Worm (Caenorhabditis elegans) whole organism, L3 larva: ENCODE measurements around the gene ZK688.7.

ENCODE experiments used
- ceh-28 ChIP-seq: fragments of 150-350 bp; optimal IDR thresholded peaks from 2 replicates; lab custom pipeline; 2014; ENCODE audit warnings: missing biosample characterization, missing genetic modification reagents, missing genetic modification characterization
- ceh-82 ChIP-seq: fragments of 150-350 bp; optimal IDR thresholded peaks from 2 replicates; lab custom pipeline; 2014; ENCODE audit warnings: missing biosample characterization, missing genetic modification characterization
- egl-5 ChIP-seq: fragments of 150-350 bp; optimal IDR thresholded peaks from 2 replicates; lab custom pipeline; 2017; ENCODE audit warnings: missing biosample characterization, missing genetic modification reagents, missing genetic modification characterization, inconsistent platforms
- elt-2 ChIP-seq: sonication (generic microtip); optimal IDR thresholded peaks from 2 replicates; lab custom pipeline; 2016; ENCODE audit warnings: missing genetic modification reagents, mild to moderate bottlenecking, missing genetic modification characterization, missing compliant biosample characterization
- hmg-11 ChIP-seq: sonication (generic microtip); optimal IDR thresholded peaks from 2 replicates; lab custom pipeline; 2016; ENCODE audit warnings: missing genetic modification characterization, missing compliant biosample characterization
- nfya-1 ChIP-seq: sonication (generic microtip); optimal IDR thresholded peaks from 2 replicates; lab custom pipeline; 2017; ENCODE audit warnings: missing genetic modification characterization, mild to moderate bottlenecking, missing compliant biosample characterization, antibody characterized with exemption, moderate library complexity; ENCODE audit not compliant: insufficient read depth
- nhr-23 ChIP-seq: fragments of 150-350 bp; optimal IDR thresholded peaks from 2 replicates; lab custom pipeline; 2014; ENCODE audit warnings: missing biosample characterization, missing genetic modification reagents, missing genetic modification characterization
- nhr-28 ChIP-seq: fragments of 150-350 bp; optimal IDR thresholded peaks from 2 replicates; lab custom pipeline; 2014; ENCODE audit warnings: missing biosample characterization, missing genetic modification characterization
- nhr-76 ChIP-seq: fragments of 150-350 bp; sonication (generic microtip); optimal IDR thresholded peaks from 5 replicates; lab custom pipeline; 2014; ENCODE audit warnings: missing biosample characterization, missing genetic modification characterization
- pqm-1 ChIP-seq: fragments of 150-350 bp; optimal IDR thresholded peaks from 2 replicates; lab custom pipeline; 2017; ENCODE audit warnings: missing biosample characterization, missing genetic modification characterization, inconsistent platforms
- unc-39 ChIP-seq: sonication (generic microtip); optimal IDR thresholded peaks from 4 replicates; lab custom pipeline; 2017; ENCODE audit warnings: missing biosample characterization, missing genetic modification characterization

The ZK688.7 gene

DNA sequence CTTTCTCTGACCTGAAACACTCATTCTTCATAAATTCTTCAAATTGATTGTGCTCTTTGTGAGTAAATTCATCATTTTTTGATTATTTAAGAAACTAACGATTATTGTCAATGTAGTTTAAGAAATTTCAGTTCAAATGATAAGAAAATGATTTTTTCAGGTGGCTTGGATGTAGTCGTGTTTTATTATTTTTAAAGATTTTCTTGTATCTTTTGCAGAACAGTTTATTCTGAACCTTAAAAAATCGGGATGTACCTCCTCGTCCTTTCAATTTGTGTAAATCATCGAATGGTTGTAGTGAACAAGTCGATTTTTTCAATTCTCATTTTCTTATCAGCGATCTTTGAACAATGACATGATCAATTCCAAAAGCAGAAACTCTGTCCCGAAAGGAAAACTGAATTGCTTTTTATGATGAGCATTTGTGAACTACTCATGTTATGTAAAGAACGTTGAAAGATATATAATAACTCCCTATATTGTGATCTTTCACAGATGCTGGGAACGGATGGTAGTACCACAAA is 46.1 kb downstream of the ZK688.7 start, which contains the start of gene slc-17.3:
Gene slc-17.3, minus strand, starts transcription at position 51 of the 524 bp plus-strand sequence.
- TF ChIP-seq ceh-28 (tag; lab: Kevin White, UChicago), result no peak
- peak; percentile 57 for TF ChIP-seq elt-2 (tag; lab: Kevin White, UChicago)
- TF ChIP-seq ceh-82, result no peak
- TF ChIP-seq nhr-23 (tag; lab: Kevin White, UChicago), result no peak
- TF ChIP-seq pqm-1 (tag; lab: Kevin White, UChicago), result peak; percentile 37
- TF ChIP-seq nhr-76 (tag; lab: Kevin White, UChicago), result no peak
- no peak for TF ChIP-seq nhr-28 (tag; lab: Kevin White, UChicago)
- no peak for TF ChIP-seq unc-39
- TF ChIP-seq, all 47 proteins: peak for 2

DNA sequence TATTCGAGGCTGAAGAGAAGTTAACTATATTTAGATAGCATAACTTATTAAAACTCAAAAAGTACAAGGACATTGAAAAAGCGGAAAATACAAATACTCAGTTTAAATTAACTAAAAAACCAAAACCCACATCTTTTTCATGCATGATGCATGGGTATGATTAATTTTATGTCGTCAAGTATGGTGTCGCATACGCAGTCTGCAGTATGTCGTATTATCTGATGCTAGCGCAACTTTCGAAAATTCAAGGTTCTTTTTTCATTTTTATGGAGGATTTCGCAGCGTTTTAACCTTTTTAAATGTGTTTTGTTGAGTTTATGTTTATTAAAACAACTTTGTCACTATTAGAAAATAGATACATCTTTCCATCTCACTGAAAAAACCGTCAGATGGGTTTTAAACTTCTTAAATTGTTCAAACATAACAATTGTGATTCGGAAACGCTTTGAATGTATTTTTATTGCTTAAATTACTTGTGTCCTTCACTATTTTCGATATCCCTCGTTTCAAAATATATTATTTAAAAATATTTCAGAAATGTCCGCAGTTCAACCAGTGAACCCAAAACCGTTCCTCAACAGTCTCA is 49.8 kb downstream of the ZK688.7 start, which contains the start of gene snr-5:
Gene snr-5, plus strand, starts transcription at position 536 of the 586 bp plus-strand sequence.
- no peak for TF ChIP-seq nhr-76 (tag; lab: Kevin White, UChicago)
- peak; percentile 40 for TF ChIP-seq nfya-1
- no peak for TF ChIP-seq egl-5 (tag; lab: Kevin White, UChicago)
- TF ChIP-seq hmg-11, result peak; percentile 31

DNA sequence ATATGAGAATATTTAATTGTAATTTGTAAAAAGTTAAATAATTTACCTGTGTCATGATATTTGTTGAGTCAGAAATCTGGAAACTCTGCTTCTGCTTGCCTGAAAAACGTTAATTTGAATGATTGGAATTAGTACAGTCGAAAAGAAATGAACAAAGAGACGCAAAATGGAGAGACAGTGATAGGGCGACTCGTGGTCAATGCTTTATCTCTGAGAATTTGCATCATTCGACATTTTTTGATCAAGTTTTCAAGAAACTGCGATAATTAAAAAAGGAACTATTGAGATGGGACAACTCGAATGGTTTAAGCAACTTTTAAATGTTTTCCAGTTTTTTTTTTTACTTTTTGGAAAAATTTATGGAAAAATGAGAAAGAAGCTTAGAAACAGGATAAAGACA is 50.5 kb downstream of the ZK688.7 start, which contains the start of gene cuc-1:
Gene cuc-1, minus strand, starts transcription at position 101 of the 400 bp plus-strand sequence.
- TF ChIP-seq ceh-28 (tag; lab: Kevin White, UChicago) (no peak), elt-2 (tag; lab: Kevin White, UChicago) (peak; percentile 31)
